Worm (Caenorhabditis elegans): ENCODE measurements around the gene dnj-24.

- TF ChIP-seq dsc-1 (tag; optimal IDR thresholded peaks at IDR 0.05) (no peak), pqm-1 (tag; optimal IDR thresholded peaks at IDR 0.05) (no peak), elt-3 (tag; optimal IDR thresholded peaks at IDR 0.05) (no peak), nhr-77 (tag; optimal IDR thresholded peaks at IDR 0.05) (no peak), jun-1 (tag; optimal IDR thresholded peaks at IDR 0.05) (no peak), swsn-7 (tag; optimal IDR thresholded peaks at IDR 0.05) (no peak), ceh-90 (tag; optimal IDR thresholded peaks at IDR 0.05) (no peak), ces-1 (GFP tag; optimal IDR thresholded peaks at IDR 0.05) (no peak), skn-1 (tag; optimal IDR thresholded peaks at IDR 0.05) (no peak), elt-2 (tag; optimal IDR thresholded peaks at IDR 0.05) (no peak), snpc-4 (tag; optimal IDR thresholded peaks at IDR 0.05) (no peak)
Observed at ce11 chrIII:5382073-5382472, 41.8 kb downstream of the dnj-24 start, which contains the start of gene Y32H12A.6.
